Fruit fly (Drosophila melanogaster) whole organism, embryonic: Measurements from ENCODE around the gene CG32192.

Source experiments
- Abd-B ChIP-seq: fragments of 200-800 bp; sonication (Bioruptor generic); optimal IDR thresholded peaks from 2 replicates; lab custom pipeline; 2018; ENCODE audit warnings: missing biosample characterization, mild to moderate bottlenecking, missing genetic modification characterization, moderate library complexity
- CG1024 ChIP-seq: fragments of 200-800 bp; sonication (Bioruptor generic); IDR thresholded peaks from 2 replicates; pipeline ENCODE4 v1.3.6; 2022; ENCODE audit warnings: missing biosample characterization, missing genetic modification characterization
- CG15073 ChIP-seq: fragments of 200-800 bp; sonication (Bioruptor generic); optimal IDR thresholded peaks from 2 replicates; lab custom pipeline; 2016; ENCODE audit warnings: missing biosample characterization, missing genetic modification characterization
- CG16863 ChIP-seq: fragments of 200-800 bp; sonication (Bioruptor generic); optimal IDR thresholded peaks from 3 replicates; lab custom pipeline; 2016; ENCODE audit warnings: missing biosample characterization, missing genetic modification characterization
- CG17328 ChIP-seq: fragments of 200-800 bp; sonication (Bioruptor generic); IDR thresholded peaks from 2 replicates; pipeline ENCODE4 v1.3.6; 2022; ENCODE audit warnings: missing biosample characterization, missing genetic modification characterization
- CG18011 ChIP-seq: fragments of 200-800 bp; sonication (Bioruptor generic); optimal IDR thresholded peaks from 2 replicates; lab custom pipeline; 2017; ENCODE audit warnings: missing biosample characterization, missing genetic modification characterization, mild to moderate bottlenecking, moderate library complexity, missing genotype
- CG2129 ChIP-seq: fragments of 200-800 bp; sonication (Bioruptor generic); IDR thresholded peaks from 2 replicates; pipeline ENCODE4 v1.3.6; 2022; ENCODE audit warnings: missing biosample characterization, missing genetic modification characterization; ENCODE audit not compliant: partially characterized antibody
- CG33213 ChIP-seq: fragments of 200-800 bp; sonication (Bioruptor generic); optimal IDR thresholded peaks from 3 replicates; lab custom pipeline; 2016; ENCODE audit warnings: missing biosample characterization, missing genetic modification characterization
- CG42726 ChIP-seq: fragments of 200-800 bp; sonication (Bioruptor generic); IDR thresholded peaks from 2 replicates; pipeline ENCODE4 v1.3.6; 2022; ENCODE audit warnings: missing biosample characterization, missing genetic modification characterization; ENCODE audit not compliant: partially characterized antibody
- CG4328 ChIP-seq: fragments of 200-800 bp; sonication (Bioruptor generic); optimal IDR thresholded peaks from 3 replicates; lab custom pipeline; 2017; ENCODE audit warnings: missing biosample characterization, missing genetic modification reagents, missing genetic modification characterization
- CG4424 ChIP-seq: fragments of 200-800 bp; sonication (Bioruptor generic); optimal IDR thresholded peaks from 3 replicates; lab custom pipeline; 2016; ENCODE audit warnings: missing biosample characterization, missing genetic modification characterization
- CG4617 ChIP-seq: fragments of 200-800 bp; sonication (Bioruptor generic); optimal IDR thresholded peaks from 3 replicates; lab custom pipeline; 2016; ENCODE audit warnings: missing biosample characterization, missing genetic modification characterization, borderline replicate concordance
- CG4730 ChIP-seq: fragments of 200-800 bp; sonication (Bioruptor generic); IDR thresholded peaks from 2 replicates; pipeline ENCODE4 v1.3.6; 2022; ENCODE audit warnings: missing biosample characterization, missing genetic modification characterization
- CG7745 ChIP-seq: fragments of 200-800 bp; sonication (Bioruptor generic); optimal IDR thresholded peaks from 2 replicates; lab custom pipeline; 2018; ENCODE audit warnings: missing biosample characterization, mild to moderate bottlenecking, missing genetic modification characterization, moderate library complexity
- CG9609 ChIP-seq: fragments of 200-800 bp; sonication (Bioruptor generic); optimal IDR thresholded peaks from 3 replicates; lab custom pipeline; 2016; ENCODE audit warnings: missing biosample characterization, missing genetic modification characterization
- Dip2 ChIP-seq: fragments of 200-800 bp; sonication (Bioruptor generic); IDR thresholded peaks from 2 replicates; pipeline ENCODE4 v1.3.6; 2022; ENCODE audit warnings: missing biosample characterization, missing genetic modification characterization
- Dip3 ChIP-seq: fragments of 200-800 bp; sonication (Bioruptor generic); optimal IDR thresholded peaks from 3 replicates; lab custom pipeline; 2016; ENCODE audit warnings: missing biosample characterization, missing genetic modification characterization
- Drgx ChIP-seq: fragments of 200-800 bp; sonication (Bioruptor generic); IDR thresholded peaks from 2 replicates; pipeline ENCODE4 v1.3.6; 2022; ENCODE audit warnings: missing biosample characterization, missing genetic modification characterization
- Fer2 ChIP-seq: fragments of 200-800 bp; sonication (Bioruptor generic); optimal IDR thresholded peaks from 2 replicates; lab custom pipeline; 2018; ENCODE audit warnings: missing biosample characterization, mild to moderate bottlenecking, missing genetic modification characterization, moderate library complexity
- Fer3 ChIP-seq: fragments of 200-800 bp; sonication (Bioruptor generic); optimal IDR thresholded peaks from 2 replicates; lab custom pipeline; 2018; ENCODE audit warnings: missing biosample characterization, mild to moderate bottlenecking, missing genetic modification characterization, moderate library complexity
- H15 ChIP-seq: fragments of 200-800 bp; sonication (Bioruptor generic); IDR thresholded peaks from 3 replicates; pipeline ENCODE4 v1.3.6; 2022; ENCODE audit warnings: missing biosample characterization, missing genetic modification characterization
- HLHmδ ChIP-seq: fragments of 200-800 bp; sonication (Bioruptor generic); optimal IDR thresholded peaks from 2 replicates; lab custom pipeline; 2018; ENCODE audit warnings: missing biosample characterization, mild to moderate bottlenecking, missing genetic modification characterization, moderate library complexity
- MBD-R2 ChIP-seq: fragments of 200-800 bp; sonication (Bioruptor generic); IDR thresholded peaks from 2 replicates; pipeline ENCODE4 v1.3.6; 2022; ENCODE audit warnings: missing biosample characterization, missing genetic modification characterization
- Ravus ChIP-seq: fragments of 200-800 bp; sonication (Bioruptor generic); IDR thresholded peaks from 2 replicates; pipeline ENCODE4 v1.3.6; 2022; ENCODE audit warnings: missing biosample characterization, missing genetic modification characterization
- Xbp1 ChIP-seq: fragments of 200-800 bp; sonication (Bioruptor generic); optimal IDR thresholded peaks from 3 replicates; lab custom pipeline; 2016; ENCODE audit warnings: missing biosample characterization, mild to moderate bottlenecking, missing genetic modification characterization
- Xrp1 ChIP-seq: fragments of 200-800 bp; sonication (Bioruptor generic); IDR thresholded peaks from 2 replicates; pipeline ENCODE4 v1.3.6; 2022; ENCODE audit warnings: missing biosample characterization, missing genetic modification characterization
- ac ChIP-seq: fragments of 200-800 bp; sonication (Bioruptor generic); optimal IDR thresholded peaks from 3 replicates; lab custom pipeline; 2017; ENCODE audit warnings: missing biosample characterization, mild to moderate bottlenecking, missing genetic modification characterization
- bsh ChIP-seq, 2 experiments: fragments of 200-800 bp; sonication (Bioruptor generic); optimal IDR thresholded peaks; 2 replicates each; lab custom pipeline; 2017 to 2018; ENCODE audit warnings: mild to moderate bottlenecking in 2 of 2, missing biosample characterization in 2 of 2, missing genetic modification characterization in 2 of 2, moderate library complexity in 1 of 2
- cas ChIP-seq: fragments of 200-800 bp; sonication (Bioruptor generic); IDR thresholded peaks from 2 replicates; pipeline ENCODE4 v1.3.6; 2022; ENCODE audit warnings: missing biosample characterization, missing genetic modification characterization
- caup ChIP-seq: fragments of 200-800 bp; sonication (Bioruptor generic); optimal IDR thresholded peaks from 3 replicates; lab custom pipeline; 2017; ENCODE audit warnings: missing biosample characterization, mild to moderate bottlenecking, missing genetic modification characterization, moderate library complexity; ENCODE audit not compliant: severe bottlenecking
- ci ChIP-seq: fragments of 200-800 bp; sonication (Bioruptor generic); IDR thresholded peaks from 3 replicates; pipeline ENCODE4 v1.3.6; 2022; ENCODE audit warnings: missing biosample characterization, missing genetic modification characterization
- crol ChIP-seq: fragments of 200-800 bp; sonication (Bioruptor generic); IDR thresholded peaks from 2 replicates; pipeline ENCODE4 v1.3.6; 2022; ENCODE audit warnings: missing biosample characterization, missing genetic modification characterization
- dimm ChIP-seq: fragments of 200-800 bp; sonication (Bioruptor generic); IDR thresholded peaks from 2 replicates; pipeline ENCODE4 v1.3.6; 2022; ENCODE audit warnings: missing biosample characterization, missing genetic modification characterization
- dmrt11E ChIP-seq: fragments of 200-800 bp; sonication (Bioruptor generic); optimal IDR thresholded peaks from 3 replicates; lab custom pipeline; 2018; ENCODE audit warnings: missing biosample characterization, mild to moderate bottlenecking, missing genetic modification characterization, moderate library complexity
- dpn ChIP-seq, 2 experiments: fragments of 200-800 bp; sonication (Bioruptor generic); optimal IDR thresholded peaks; 3 replicates each; lab custom pipeline; 2016; ENCODE audit warnings: missing biosample characterization in 2 of 2, missing genetic modification characterization in 2 of 2
- gsb ChIP-seq: fragments of 200-800 bp; sonication (Bioruptor generic); IDR thresholded peaks from 2 replicates; pipeline ENCODE4 v1.3.6; 2022; ENCODE audit warnings: missing biosample characterization, missing genetic modification characterization
- gt ChIP-seq: fragments of 200-800 bp; sonication (Bioruptor generic); IDR thresholded peaks from 2 replicates; pipeline ENCODE4 v1.3.6; 2022; ENCODE audit warnings: missing biosample characterization, missing genetic modification characterization
- her ChIP-seq: fragments of 200-800 bp; sonication (Bioruptor generic); optimal IDR thresholded peaks from 2 replicates; lab custom pipeline; 2016; ENCODE audit warnings: missing biosample characterization, missing genetic modification characterization
- hkb ChIP-seq, 2 experiments: fragments of 200-800 bp in 1 of 2; fragments of >200 bp in 1 of 2; sonication (Bioruptor generic) in 1 of 2; IDR thresholded peaks in 1 of 2; optimal IDR thresholded peaks in 1 of 2; 2 replicates each; pipeline versions ENCODE4 v1.3.6 to Lab custom; 2017 to 2022; ENCODE audit warnings: missing biosample characterization in 1 of 2, missing genetic modification characterization in 1 of 2
- lab ChIP-seq: fragments of 200-800 bp; sonication (Bioruptor generic); optimal IDR thresholded peaks from 3 replicates; lab custom pipeline; 2017; ENCODE audit warnings: missing biosample characterization, missing genetic modification characterization, mild to moderate bottlenecking, moderate library complexity, missing genetic modification reagents
- lbe ChIP-seq: fragments of 200-800 bp; sonication (Bioruptor generic); optimal IDR thresholded peaks from 2 replicates; lab custom pipeline; 2016; ENCODE audit warnings: missing biosample characterization, mild to moderate bottlenecking, missing genetic modification characterization
- lov ChIP-seq, 2 experiments: fragments of 200-800 bp in 1 of 2; fragments of >200 bp in 1 of 2; sonication (Bioruptor generic) in 1 of 2; IDR thresholded peaks in 1 of 2; optimal IDR thresholded peaks in 1 of 2; 2 replicates in 1 of 2; 3 replicates in 1 of 2; pipeline versions ENCODE4 v1.3.6 to Lab custom; 2017 to 2022; ENCODE audit warnings: missing biosample characterization in 1 of 2, missing genetic modification characterization in 1 of 2
- maf-S ChIP-seq: fragments of 200-800 bp; sonication (Bioruptor generic); optimal IDR thresholded peaks from 2 replicates; lab custom pipeline; 2016; ENCODE audit warnings: missing biosample characterization, missing genetic modification characterization
- peb ChIP-seq: fragments of 200-800 bp; sonication (Bioruptor generic); IDR thresholded peaks from 2 replicates; pipeline ENCODE4 v1.3.6; 2022; ENCODE audit warnings: missing biosample characterization, missing genetic modification characterization
- psq ChIP-seq: fragments of 200-800 bp; sonication (Bioruptor generic); optimal IDR thresholded peaks from 2 replicates; lab custom pipeline; 2017; ENCODE audit warnings: missing biosample characterization, missing genetic modification characterization
- toy ChIP-seq: fragments of 200-800 bp; sonication (Bioruptor generic); IDR thresholded peaks from 2 replicates; pipeline ENCODE4 v1.3.6; 2022; ENCODE audit warnings: missing biosample characterization, missing genetic modification characterization
- ttk ChIP-seq: fragments of 200-800 bp; sonication (Bioruptor generic); IDR thresholded peaks from 2 replicates; pipeline ENCODE4 v2.1.2; 2022; ENCODE audit warnings: missing biosample characterization, missing genetic modification characterization
- zfh1 ChIP-seq: fragments of 200-800 bp; sonication (Bioruptor generic); IDR thresholded peaks from 3 replicates; pipeline ENCODE4 v1.3.6; 2022; ENCODE audit warnings: missing biosample characterization, missing genetic modification characterization

CG32192 gene

dm6 chr3L:17999406-18000101 is 40.6 kb upstream of the CG32192 start (continued):
- peak; percentile 28 for TF ChIP-seq hkb (optimal IDR thresholded peaks at IDR 0.05; lab: Kevin White, UChicago)
- TF ChIP-seq hkb (GFP tag; IDR thresholded peaks at IDR 0.05; lab: Robert Waterston, UW) = peak; percentile 93
- peak; percentile 94 for TF ChIP-seq CG16863
- peak; percentile 90 to 94 for TF ChIP-seq bsh (GFP tag; optimal IDR thresholded peaks at IDR 0.05; lab: Kevin White, UChicago)
- peak; percentile 91 for TF ChIP-seq ac (GFP tag; lab: Kevin White, UChicago)
- peak; percentile 86 for TF ChIP-seq Fer2 (tag; lab: Kevin White, UChicago)
- peak; percentile 85 for TF ChIP-seq HLHmδ (GFP tag; lab: Kevin White, UChicago)
- TF ChIP-seq dimm (GFP tag; lab: Robert Waterston, UW) = peak; percentile 52; the same call in 1 of the 2 replicates
- TF ChIP-seq CG42726 (GFP tag; lab: Robert Waterston, UW) = peak; percentile 70
- TF ChIP-seq CG7745 = no peak
- no peak for TF ChIP-seq CG2129
- TF ChIP-seq CG33213 (GFP tag; lab: Kevin White, UChicago) = peak; percentile 89
- TF ChIP-seq gsb (GFP tag; lab: Robert Waterston, UW) = peak; percentile 69
- peak; percentile 90 for TF ChIP-seq Fer3 (tag; lab: Kevin White, UChicago)
- peak; percentile 82 for TF ChIP-seq H15
- peak; percentile 96 for TF ChIP-seq lbe (GFP tag; lab: Kevin White, UChicago)
- peak; percentile 80 for TF ChIP-seq CG4617 (GFP tag; lab: Kevin White, UChicago)
- TF ChIP-seq CG18011 (GFP tag; lab: Kevin White, UChicago) = peak; percentile 80
- TF ChIP-seq lov (optimal IDR thresholded peaks at IDR 0.05; lab: Kevin White, UChicago) = no peak
- TF ChIP-seq lov (GFP tag; IDR thresholded peaks at IDR 0.05; lab: Robert Waterston, UW) = peak; percentile 80; the same call in 1 of the 3 replicates
- TF ChIP-seq Xrp1 (GFP tag; lab: Robert Waterston, UW) = peak; percentile 92
- peak; percentile 90 for TF ChIP-seq ci (GFP tag; lab: Robert Waterston, UW)
- TF ChIP-seq CG9609 (GFP tag; lab: Kevin White, UChicago) = peak; percentile 91
- no peak for TF ChIP-seq CG1024 (GFP tag; lab: Robert Waterston, UW)
- peak; percentile 86 for TF ChIP-seq zfh1 (GFP tag; lab: Robert Waterston, UW)
- peak; percentile 74 for TF ChIP-seq gt
- TF ChIP-seq CG17328 (GFP tag; lab: Robert Waterston, UW) = peak; percentile 87
- peak; percentile 85 for TF ChIP-seq Drgx (GFP tag; lab: Robert Waterston, UW)
- TF ChIP-seq caup (GFP tag; lab: Kevin White, UChicago) = peak; percentile 93
- no peak; the same call in 1 of the 2 replicates for TF ChIP-seq crol (GFP tag; lab: Robert Waterston, UW)
- TF ChIP-seq ttk = peak; percentile 78
- TF ChIP-seq dpn (GFP tag; optimal IDR thresholded peaks at IDR 0.05; lab: Kevin White, UChicago) = peak; percentile 93 to 94
- peak; percentile 88 for TF ChIP-seq Abd-B (GFP tag; lab: Kevin White, UChicago)
- peak; percentile 93 for TF ChIP-seq lab (GFP tag; lab: Kevin White, UChicago)
- no peak for TF ChIP-seq toy (GFP tag; lab: Robert Waterston, UW)
- TF ChIP-seq peb (GFP tag; lab: Robert Waterston, UW) = peak; percentile 75
- TF ChIP-seq Dip3 = peak; percentile 89
- peak; percentile 60 for TF ChIP-seq psq (GFP tag; lab: Kevin White, UChicago)
- TF ChIP-seq CG4328 = peak; percentile 96
- TF ChIP-seq cas (GFP tag; lab: Robert Waterston, UW) = no peak; the same call in 1 of the 2 replicates
- TF ChIP-seq MBD-R2 (GFP tag; lab: Robert Waterston, UW) = peak; percentile 61; the same call in 1 of the 2 replicates
- peak; percentile 90 for TF ChIP-seq her (GFP tag; lab: Kevin White, UChicago)
- TF ChIP-seq dmrt11E = peak; percentile 96
- TF ChIP-seq CG4730 (GFP tag; lab: Robert Waterston, UW) = peak; percentile 69
- no peak; the same call in 1 of the 2 replicates for TF ChIP-seq Ravus
- TF ChIP-seq Dip2 = no peak
- peak; percentile 81 for TF ChIP-seq maf-S
- TF ChIP-seq Xbp1 (GFP tag; lab: Kevin White, UChicago) = peak; percentile 92
- TF ChIP-seq CG4424 (GFP tag; lab: Kevin White, UChicago) = peak; percentile 94
- TF ChIP-seq CG15073 (GFP tag; lab: Kevin White, UChicago) = peak; percentile 42
